Fruit fly (Drosophila melanogaster): ENCODE data around the gene Sgsf.

DNA sequence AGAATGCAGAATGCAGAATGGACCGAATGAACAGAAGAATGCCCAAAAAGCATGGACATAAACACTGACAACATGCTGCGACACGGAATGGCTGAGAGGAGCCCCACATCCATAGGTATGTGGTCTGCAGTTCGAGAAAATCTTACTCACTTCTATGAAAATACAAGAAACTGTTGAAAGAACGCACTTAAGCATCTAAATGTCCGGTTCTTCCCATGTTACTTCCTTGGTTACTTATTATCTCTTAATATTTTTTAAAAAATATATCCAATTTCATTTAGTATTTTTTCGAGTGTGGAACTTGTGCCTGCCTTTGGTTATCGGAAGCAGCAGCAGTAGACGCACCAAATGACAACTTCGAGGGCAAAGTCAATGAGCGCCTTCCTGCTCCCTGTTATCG lies 27.2 kb upstream of the Sgsf start:
- TF ChIP-seq CTCF (optimal IDR thresholded peaks at IDR 0.05), result no peak
- no peak for TF ChIP-seq CG8478 (optimal IDR thresholded peaks at IDR 0.05)
